Fruit fly (Drosophila melanogaster): ENCODE results near the gene CG3552.

The CG3552 gene

dm6 chr3L:9476829-9477228 is 20.7 kb downstream of the CG3552 start, which contains the start of the genes Uch-L5 and Jarid2 (continued):
- TF ChIP-seq Max (GFP tag; optimal IDR thresholded peaks at IDR 0.05) (peak; percentile 52), chif (GFP tag; optimal IDR thresholded peaks at IDR 0.05) (peak; percentile 33 to 38), cato (GFP tag; optimal IDR thresholded peaks at IDR 0.05; ENCODE audit: borderline replicate concordance) (no peak), twi (tag; optimal IDR thresholded peaks at IDR 0.05) (peak; percentile 25), sqz (GFP tag; optimal IDR thresholded peaks at IDR 0.05) (peak; percentile 77), dm (GFP tag; optimal IDR thresholded peaks at IDR 0.05) (peak; percentile 81), pb (GFP tag; optimal IDR thresholded peaks at IDR 0.05) (no peak), CG7928 (GFP tag; optimal IDR thresholded peaks at IDR 0.05) (peak; percentile 98), Atf3 (GFP tag; optimal IDR thresholded peaks at IDR 0.05) (peak; percentile 21), CG17802 (tag; optimal IDR thresholded peaks at IDR 0.05) (no peak), jumu (GFP tag; optimal IDR thresholded peaks at IDR 0.05) (peak; percentile 82), Camta (GFP tag; optimal IDR thresholded peaks at IDR 0.05) (peak; percentile 55), psq (GFP tag; optimal IDR thresholded peaks at IDR 0.05) (peak; percentile 53), Xrp1 (GFP tag; IDR thresholded peaks at IDR 0.05) (peak; percentile 47; the same call in 1 of the 2 replicates), chinmo (GFP tag; IDR thresholded peaks at IDR 0.05; ENCODE audit: partially characterized antibody) (0 out of 4 replicates have a peak, but pooled peaks have one; percentile 7), tna (GFP tag; IDR thresholded peaks at IDR 0.05; ENCODE audit: partially characterized antibody) (no peak), ham (GFP tag; IDR thresholded peaks at IDR 0.05) (no peak), Sry-β (GFP tag; optimal IDR thresholded peaks at IDR 0.05) (peak; percentile 31), CG30403 (GFP tag; optimal IDR thresholded peaks at IDR 0.05) (peak; percentile 51), run (tag; optimal IDR thresholded peaks at IDR 0.05) (no peak), E2f1 (GFP tag; IDR thresholded peaks at IDR 0.05) (no peak), amos (GFP tag; IDR thresholded peaks at IDR 0.05; ENCODE audit: partially characterized antibody) (peak; percentile 50), CG10654 (GFP tag; optimal IDR thresholded peaks at IDR 0.05) (peak; percentile 57), Dfd (GFP tag; optimal IDR thresholded peaks at IDR 0.05) (no peak), ac (GFP tag; optimal IDR thresholded peaks at IDR 0.05) (no peak), Bdp1 (GFP tag; optimal IDR thresholded peaks at IDR 0.05) (peak; percentile 24), bowl (GFP tag; IDR thresholded peaks at IDR 0.05) (no peak), H15 (GFP tag; IDR thresholded peaks at IDR 0.05) (0 out of 3 replicates have a peak, but pooled peaks have one; percentile 40), sima (GFP tag; optimal IDR thresholded peaks at IDR 0.05) (no peak), CG7372 (GFP tag; IDR thresholded peaks at IDR 0.05) (no peak), slbo (GFP tag; IDR thresholded peaks at IDR 0.05) (peak; percentile 68), CG34224 (GFP tag; IDR thresholded peaks at IDR 0.05; ENCODE audit: partially characterized antibody) (peak; percentile 29; the same call in 1 of the 3 replicates), Spps (tag; optimal IDR thresholded peaks at IDR 0.05) (no peak), pan (optimal IDR thresholded peaks at IDR 0.05) (no peak), pan (GFP tag; optimal IDR thresholded peaks at IDR 0.05 in 1 of 2, IDR thresholded peaks at IDR 0.05 in 1 of 2) (no peak), CG4404 (GFP tag; IDR thresholded peaks at IDR 0.05) (no peak), Rx (GFP tag; IDR thresholded peaks at IDR 0.05) (peak; percentile 43; the same call in 1 of the 2 replicates), oc (tag; optimal IDR thresholded peaks at IDR 0.05) (no peak), CG9797 (GFP tag; optimal IDR thresholded peaks at IDR 0.05) (peak; percentile 60), CG6689 (GFP tag; IDR thresholded peaks at IDR 0.05) (no peak), Aef1 (GFP tag; IDR thresholded peaks at IDR 0.05) (peak; percentile 42; the same call in 1 of the 3 replicates), CG5245 (GFP tag; optimal IDR thresholded peaks at IDR 0.05) (peak; percentile 41), CkIIα-i1 (GFP tag; IDR thresholded peaks at IDR 0.05) (no peak), CG14050 (GFP tag; IDR thresholded peaks at IDR 0.05) (no peak), hbn (GFP tag; IDR thresholded peaks at IDR 0.05; ENCODE audit: partially characterized antibody) (no peak), ken (GFP tag; IDR thresholded peaks at IDR 0.05) (0 out of 3 replicates have a peak, but pooled peaks have one; percentile 47), CG1529 (GFP tag; optimal IDR thresholded peaks at IDR 0.05) (no peak), Hr78 (GFP tag; optimal IDR thresholded peaks at IDR 0.05) (no peak), Hsf (GFP tag; optimal IDR thresholded peaks at IDR 0.05) (peak; percentile 43), Hr39 (optimal IDR thresholded peaks at IDR 0.05) (no peak), CG13287 (GFP tag; IDR thresholded peaks at IDR 0.05; ENCODE audit: partially characterized antibody) (peak; percentile 33; the same call in 1 of the 2 replicates), CG3838 (GFP tag; optimal IDR thresholded peaks at IDR 0.05) (no peak)

Data from whole organism, embryonic.